Fruit fly (Drosophila melanogaster): ENCODE data around the gene RpL37-1.

Gene RpL37-1

DNA sequence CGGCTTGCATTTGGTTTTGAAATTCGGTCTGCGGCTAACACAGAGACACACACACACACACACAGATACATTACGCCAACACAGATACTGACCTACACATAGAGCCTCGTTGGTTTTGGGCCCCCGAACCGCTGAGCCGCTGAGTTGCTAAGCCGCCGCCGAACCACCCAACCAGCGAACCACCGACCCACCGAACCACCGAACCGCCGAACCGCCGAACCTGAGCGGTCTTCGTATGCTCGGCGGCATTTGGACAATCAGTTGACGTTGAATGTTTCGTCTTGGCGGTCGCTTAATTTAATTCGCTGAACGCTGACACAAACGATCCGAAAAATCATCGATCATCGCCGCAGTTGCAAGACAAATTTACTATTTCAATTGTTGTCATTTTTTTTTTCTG lies 13.7 kb downstream of the RpL37-1 start, which contains the start of gene drd:
drd (plus strand) TSS at position 258 of the 400 bp plus-strand sequence.
- TF ChIP-seq CG17801 (GFP tag; optimal IDR thresholded peaks at IDR 0.05; ENCODE audit: partially characterized antibody), result no peak

DNA sequence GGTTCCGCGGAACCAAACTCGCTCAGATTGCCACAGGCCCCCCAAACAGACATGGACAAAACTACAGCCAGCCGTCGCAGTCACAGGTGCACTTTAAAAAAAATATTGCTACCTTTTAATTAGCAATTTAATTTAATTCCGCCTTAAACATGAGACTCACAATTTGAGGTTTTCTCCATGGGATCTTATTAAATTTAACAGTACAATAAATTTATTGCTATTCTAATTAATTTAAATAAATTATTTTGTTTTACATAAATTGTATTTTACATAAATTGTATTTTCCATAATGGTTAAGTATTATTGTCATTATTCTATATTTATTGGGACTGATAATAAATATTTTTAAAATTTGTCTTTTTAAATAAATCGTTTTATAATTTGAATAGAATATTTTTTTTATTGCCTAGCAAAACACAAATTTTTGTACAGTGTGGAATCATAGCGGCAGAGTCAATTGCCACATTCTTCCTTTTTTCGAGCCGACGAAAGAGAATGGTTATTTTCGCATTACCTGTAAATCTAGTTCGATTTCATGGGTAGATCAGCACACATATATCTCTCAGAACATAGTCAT lies 15.7 kb downstream of the RpL37-1 start:
- no peak for TF ChIP-seq CG17801 (GFP tag; optimal IDR thresholded peaks at IDR 0.05; ENCODE audit: partially characterized antibody)

DNA sequence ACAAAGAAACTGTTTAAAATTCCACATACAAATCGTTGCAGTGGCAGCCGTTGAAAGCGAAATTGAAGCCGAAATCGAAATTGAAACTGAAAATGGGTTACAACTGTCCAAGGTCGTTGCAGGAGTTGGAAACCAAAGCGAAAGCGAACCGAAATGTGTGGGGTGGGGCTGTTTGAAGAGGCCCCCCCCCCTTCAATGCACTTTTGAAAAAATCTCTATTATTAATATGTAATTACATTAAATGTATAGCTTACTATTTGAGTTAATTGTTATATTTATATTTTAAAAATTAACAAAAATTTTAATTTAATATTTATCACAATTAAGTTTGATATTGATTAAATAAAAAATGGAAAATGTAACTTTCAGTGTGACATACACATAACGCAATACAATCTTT lies 17.5 kb downstream of the RpL37-1 start:
- TF ChIP-seq CG17801 (GFP tag; optimal IDR thresholded peaks at IDR 0.05; ENCODE audit: partially characterized antibody), result no peak

DNA sequence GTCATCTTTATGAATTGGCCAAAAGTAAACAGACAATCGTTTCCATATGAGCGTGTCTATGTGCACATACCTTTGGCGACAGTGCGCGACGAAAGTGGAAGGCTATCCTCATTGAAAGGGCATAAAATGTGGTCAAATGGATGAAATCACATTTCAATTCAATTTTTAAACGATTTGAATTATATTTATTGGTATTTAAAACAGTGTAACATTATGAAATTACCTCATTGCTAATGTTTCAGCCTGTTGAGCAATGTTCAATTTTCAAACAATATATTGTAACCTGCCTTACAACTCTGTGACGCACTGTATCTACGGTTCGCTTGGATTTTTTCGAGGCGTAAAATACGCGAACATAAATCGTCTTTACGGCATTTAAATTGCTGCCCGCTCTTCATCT lies 19.1 kb downstream of the RpL37-1 start:
- peak; percentile 1 for TF ChIP-seq CG17801 (GFP tag; optimal IDR thresholded peaks at IDR 0.05; ENCODE audit: partially characterized antibody)

DNA sequence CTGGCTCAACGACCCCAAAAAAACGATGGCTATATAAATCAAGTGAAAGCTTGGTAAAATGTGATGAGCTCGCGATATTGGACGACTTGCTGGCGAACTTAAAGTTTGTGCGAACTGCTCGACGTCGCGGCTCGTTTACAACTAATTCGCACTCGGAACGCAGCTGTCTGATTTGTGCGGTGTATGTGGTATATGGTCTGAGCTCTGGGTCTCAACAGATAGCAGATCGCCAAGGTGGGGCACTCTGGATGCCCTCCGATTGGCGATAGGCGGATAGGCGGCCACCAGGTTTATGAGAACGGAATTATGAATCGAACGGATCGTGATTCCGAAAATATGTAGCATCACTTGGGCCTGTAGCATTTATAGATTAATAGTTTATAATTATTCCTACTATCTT lies 22.8 kb downstream of the RpL37-1 start, which contains the start of gene Cyp4s3:
Cyp4s3 (minus strand) TSS at position 146 of the 400 bp plus-strand sequence.
- no peak for TF ChIP-seq CG17801 (GFP tag; optimal IDR thresholded peaks at IDR 0.05; ENCODE audit: partially characterized antibody)

DNA sequence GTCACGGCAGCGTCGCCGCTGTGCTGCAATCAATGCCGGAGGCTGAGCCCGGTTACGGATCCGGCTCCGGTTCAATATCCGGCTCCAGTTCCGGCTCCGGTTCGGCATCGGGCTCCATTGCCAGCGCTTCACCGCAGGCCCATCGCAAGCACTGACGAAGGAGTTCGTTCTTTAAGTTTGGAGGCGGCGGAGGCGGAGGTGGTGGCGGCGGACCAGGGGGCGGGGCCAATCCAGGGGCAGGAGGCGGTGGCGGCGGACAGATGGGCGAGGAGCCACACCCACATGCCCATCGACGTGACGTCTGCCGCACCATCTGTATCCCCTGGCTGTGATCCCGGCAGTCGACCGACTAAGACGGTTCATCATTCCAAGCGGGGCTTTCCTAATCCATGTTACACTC lies 27.3 kb downstream of the RpL37-1 start:
- TF ChIP-seq CG17801 (GFP tag; optimal IDR thresholded peaks at IDR 0.05; ENCODE audit: partially characterized antibody), result no peak

DNA sequence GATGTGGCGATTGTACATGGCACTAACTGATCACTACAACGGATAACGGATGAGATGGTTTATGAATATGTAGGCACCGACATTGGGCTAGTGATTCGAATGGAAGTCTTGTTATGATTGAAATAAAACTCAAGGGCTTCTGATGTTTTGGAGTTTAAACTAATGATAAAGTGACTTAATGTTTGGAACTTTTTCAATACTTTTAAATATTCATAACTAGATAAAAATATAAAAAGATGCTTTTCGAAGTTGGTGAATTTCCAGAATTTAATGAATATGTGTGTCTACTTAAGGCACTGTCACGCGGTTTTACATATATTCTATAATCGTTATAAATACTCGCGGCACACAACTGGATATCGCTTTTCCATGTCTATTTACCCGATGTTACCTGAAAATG lies 43.2 kb downstream of the RpL37-1 start, which contains the start of gene CG9072:
CG9072 (minus strand) TSS at position 101 of the 400 bp plus-strand sequence.
- TF ChIP-seq CG17801 (GFP tag; optimal IDR thresholded peaks at IDR 0.05; ENCODE audit: partially characterized antibody), result no peak

DNA sequence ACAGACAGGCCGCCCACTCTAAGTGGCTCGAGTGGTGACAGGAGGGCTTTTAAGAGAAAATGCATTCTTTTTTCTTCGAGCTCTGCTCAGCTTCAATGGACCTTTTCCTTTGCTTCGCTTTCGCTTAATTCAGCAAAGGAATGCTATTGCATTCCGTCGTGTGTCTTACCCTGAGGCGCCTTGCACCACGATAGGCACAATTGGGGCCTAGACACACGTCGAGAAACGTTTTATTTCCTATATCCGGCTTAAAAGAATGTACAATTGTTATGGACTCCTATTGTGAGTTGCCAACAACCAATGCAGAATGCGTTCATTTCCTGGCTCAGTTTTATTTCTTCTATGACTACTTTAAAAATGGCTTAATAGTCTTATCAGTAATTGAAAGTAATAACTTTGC lies 48.0 kb downstream of the RpL37-1 start:
- no peak for TF ChIP-seq CG17801 (GFP tag; optimal IDR thresholded peaks at IDR 0.05; ENCODE audit: partially characterized antibody)

DNA sequence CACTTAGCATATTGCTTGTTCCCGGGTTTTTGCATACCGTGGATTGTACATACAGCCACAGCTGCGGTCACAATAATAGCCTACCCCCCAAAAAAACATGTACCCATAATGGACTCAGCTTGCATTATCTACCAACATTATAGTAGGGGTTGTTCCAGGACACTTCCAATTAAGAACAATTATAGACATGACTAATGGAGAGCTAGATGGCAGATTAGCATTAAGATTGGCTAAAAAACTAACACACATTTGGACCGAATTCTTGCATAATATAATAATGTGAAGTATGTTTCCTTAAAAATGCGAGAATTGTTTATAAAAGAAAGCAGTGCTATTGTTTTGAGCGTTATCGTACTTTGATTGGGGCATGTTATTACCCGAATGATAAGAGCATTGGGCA lies 48.8 kb downstream of the RpL37-1 start:
- no peak for TF ChIP-seq CG17801 (GFP tag; optimal IDR thresholded peaks at IDR 0.05; ENCODE audit: partially characterized antibody)

DNA sequence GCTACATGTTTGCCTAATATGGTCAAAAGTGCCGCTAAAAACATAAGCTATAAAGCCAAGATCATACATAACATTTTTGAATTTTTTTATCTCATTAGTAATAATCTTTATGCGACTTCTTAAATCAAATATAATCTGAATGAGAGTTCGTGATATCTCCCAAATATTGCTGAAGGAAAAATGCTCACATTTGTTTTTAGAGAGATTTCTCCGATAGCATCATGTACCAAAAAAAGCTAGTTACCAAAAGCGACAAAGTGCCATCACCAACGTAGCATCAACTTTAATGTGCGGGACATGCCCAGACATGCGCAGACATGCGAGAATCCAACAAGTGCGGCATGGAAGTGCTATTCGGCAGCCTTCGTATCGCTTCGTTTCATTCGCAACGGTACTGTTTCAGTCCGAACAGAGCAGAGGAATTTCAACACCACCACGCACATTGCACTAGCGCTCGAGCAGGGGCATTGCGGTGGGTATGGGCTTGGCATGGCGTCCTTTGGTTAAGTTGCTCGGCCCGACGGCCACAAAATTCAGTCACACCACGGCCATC lies 49.9 kb downstream of the RpL37-1 start, which contains the start of gene Rab3-GEF:
Rab3-GEF (plus strand) TSS at position 537 of the 553 bp plus-strand sequence.
- no peak for TF ChIP-seq CG17801 (GFP tag; optimal IDR thresholded peaks at IDR 0.05; ENCODE audit: partially characterized antibody)
